Worm (Caenorhabditis elegans) whole organism, mixed stage, embryonic: ENCODE measurements around the gene bed-3.
A peak's percentile ranks its signal among the peaks of the same experiment; 100 is the strongest.

Source experiments
- bed-3 ChIP-seq: fragments of 200-800 bp; sonication (Bioruptor generic); optimal IDR thresholded peaks from 3 replicates; lab custom pipeline; 2018; ENCODE audit warnings: mild to moderate bottlenecking, missing genetic modification characterization, moderate library complexity, missing compliant biosample characterization
- blmp-1 ChIP-seq: fragments of 150-350 bp; optimal IDR thresholded peaks from 2 replicates; lab custom pipeline; 2014; ENCODE audit warnings: missing biosample characterization, missing genetic modification characterization
- ceh-39 ChIP-seq: fragments of 150-350 bp; optimal IDR thresholded peaks from 2 replicates; lab custom pipeline; 2014; ENCODE audit warnings: missing biosample characterization, missing genetic modification characterization
- ceh-43 ChIP-seq: fragments of 200-800 bp; sonication (Bioruptor generic); optimal IDR thresholded peaks from 2 replicates; lab custom pipeline; 2018; ENCODE audit warnings: mild to moderate bottlenecking, missing genetic modification characterization, moderate library complexity, missing compliant biosample characterization
- ces-1 ChIP-seq: fragments of 150-350 bp; optimal IDR thresholded peaks from 2 replicates; lab custom pipeline; 2014; ENCODE audit warnings: missing biosample characterization, missing genetic modification reagents, missing genetic modification characterization
- elt-1 ChIP-seq: sonication (generic microtip); optimal IDR thresholded peaks from 2 replicates; lab custom pipeline; 2017; ENCODE audit warnings: missing genetic modification characterization, mild to moderate bottlenecking, missing compliant biosample characterization, antibody characterized with exemption, moderate library complexity, borderline replicate concordance; ENCODE audit not compliant: insufficient read depth
- elt-3 ChIP-seq: fragments of 150-350 bp; optimal IDR thresholded peaks from 2 replicates; lab custom pipeline; 2014; ENCODE audit warnings: missing biosample characterization, missing genetic modification characterization
- flh-1 ChIP-seq: fragments of 200-800 bp; sonication (Bioruptor generic); optimal IDR thresholded peaks from 2 replicates; lab custom pipeline; 2018; ENCODE audit warnings: mild to moderate bottlenecking, missing genetic modification characterization, moderate library complexity, missing compliant biosample characterization
- ham-2 ChIP-seq: fragments of 200-800 bp; sonication (Bioruptor generic); optimal IDR thresholded peaks from 2 replicates; lab custom pipeline; 2018; ENCODE audit warnings: mild to moderate bottlenecking, missing genetic modification characterization, missing compliant biosample characterization
- hlh-1 ChIP-seq: fragments of 150-350 bp; optimal IDR thresholded peaks from 2 replicates; lab custom pipeline; 2014; ENCODE audit warnings: missing biosample characterization, missing genetic modification reagents, missing genetic modification characterization
- lin-13 ChIP-seq: fragments of 150-350 bp; optimal IDR thresholded peaks from 2 replicates; lab custom pipeline; 2014; ENCODE audit warnings: missing biosample characterization, missing genetic modification characterization
- lin-32 ChIP-seq: fragments of 200-800 bp; sonication (Bioruptor generic); optimal IDR thresholded peaks from 2 replicates; lab custom pipeline; 2018; ENCODE audit warnings: mild to moderate bottlenecking, missing genetic modification characterization, missing compliant biosample characterization
- lsy-2 ChIP-seq: fragments of 150-350 bp; optimal IDR thresholded peaks from 2 replicates; lab custom pipeline; 2014; ENCODE audit warnings: missing biosample characterization, missing genetic modification characterization
- mep-1 ChIP-seq: fragments of 150-350 bp; optimal IDR thresholded peaks from 2 replicates; lab custom pipeline; 2017; ENCODE audit warnings: missing biosample characterization, missing genetic modification reagents, missing genetic modification characterization, inconsistent platforms
- mls-2 ChIP-seq: sonication (generic microtip); optimal IDR thresholded peaks from 2 replicates; lab custom pipeline; 2016; ENCODE audit warnings: mild to moderate bottlenecking, missing genetic modification characterization, moderate library complexity, missing compliant biosample characterization
- nhr-2 ChIP-seq: fragments of 150-350 bp; optimal IDR thresholded peaks from 2 replicates; lab custom pipeline; 2014; ENCODE audit warnings: missing biosample characterization, missing genetic modification characterization
- nhr-237 ChIP-seq: fragments of 150-350 bp; optimal IDR thresholded peaks from 2 replicates; lab custom pipeline; 2014; ENCODE audit warnings: missing biosample characterization, missing genetic modification characterization
- nhr-28 ChIP-seq: fragments of 150-350 bp; optimal IDR thresholded peaks from 2 replicates; lab custom pipeline; 2014; ENCODE audit warnings: missing biosample characterization, missing genetic modification characterization
- nhr-76 ChIP-seq: sonication (generic microtip); optimal IDR thresholded peaks from 2 replicates; lab custom pipeline; 2017; ENCODE audit warnings: missing biosample characterization, missing genetic modification characterization
- pha-4 ChIP-seq: fragments of 150-350 bp; optimal IDR thresholded peaks from 2 replicates; lab custom pipeline; 2018; ENCODE audit warnings: missing biosample characterization, missing genetic modification reagents, missing genetic modification characterization
- sem-2 ChIP-seq: fragments of 200-800 bp; sonication (Bioruptor generic); optimal IDR thresholded peaks from 2 replicates; lab custom pipeline; 2018; ENCODE audit warnings: mild to moderate bottlenecking, missing genetic modification characterization, missing compliant biosample characterization
- snpc-4 ChIP-seq: fragments of 150-350 bp; optimal IDR thresholded peaks from 2 replicates; lab custom pipeline; 2014; ENCODE audit warnings: missing biosample characterization, missing genetic modification characterization
- sptf-1 ChIP-seq: sonication (generic microtip); optimal IDR thresholded peaks from 2 replicates; lab custom pipeline; 2017; ENCODE audit warnings: mild to moderate bottlenecking, missing genetic modification characterization, moderate library complexity, missing compliant biosample characterization
- tbx-8 ChIP-seq: fragments of 200-800 bp; sonication (Bioruptor generic); optimal IDR thresholded peaks from 2 replicates; lab custom pipeline; 2018; ENCODE audit warnings: mild to moderate bottlenecking, missing genetic modification characterization, moderate library complexity, missing compliant biosample characterization
- unc-120 ChIP-seq: sonication (generic microtip); optimal IDR thresholded peaks from 2 replicates; lab custom pipeline; 2017; ENCODE audit warnings: missing genetic modification characterization, missing compliant biosample characterization; ENCODE audit not compliant: poor library complexity, severe bottlenecking
- unc-39 ChIP-seq: fragments of 150-350 bp; optimal IDR thresholded peaks from 2 replicates; lab custom pipeline; 2014; ENCODE audit warnings: missing biosample characterization, missing genetic modification characterization
- unc-62 ChIP-seq: fragments of 150-350 bp; optimal IDR thresholded peaks from 2 replicates; lab custom pipeline; 2014; ENCODE audit warnings: missing biosample characterization, missing genetic modification reagents, missing genetic modification characterization
- zip-8 ChIP-seq: fragments of 150-350 bp; optimal IDR thresholded peaks from 2 replicates; lab custom pipeline; 2014; ENCODE audit warnings: missing biosample characterization, missing genetic modification characterization

bed-3 gene

DNA sequence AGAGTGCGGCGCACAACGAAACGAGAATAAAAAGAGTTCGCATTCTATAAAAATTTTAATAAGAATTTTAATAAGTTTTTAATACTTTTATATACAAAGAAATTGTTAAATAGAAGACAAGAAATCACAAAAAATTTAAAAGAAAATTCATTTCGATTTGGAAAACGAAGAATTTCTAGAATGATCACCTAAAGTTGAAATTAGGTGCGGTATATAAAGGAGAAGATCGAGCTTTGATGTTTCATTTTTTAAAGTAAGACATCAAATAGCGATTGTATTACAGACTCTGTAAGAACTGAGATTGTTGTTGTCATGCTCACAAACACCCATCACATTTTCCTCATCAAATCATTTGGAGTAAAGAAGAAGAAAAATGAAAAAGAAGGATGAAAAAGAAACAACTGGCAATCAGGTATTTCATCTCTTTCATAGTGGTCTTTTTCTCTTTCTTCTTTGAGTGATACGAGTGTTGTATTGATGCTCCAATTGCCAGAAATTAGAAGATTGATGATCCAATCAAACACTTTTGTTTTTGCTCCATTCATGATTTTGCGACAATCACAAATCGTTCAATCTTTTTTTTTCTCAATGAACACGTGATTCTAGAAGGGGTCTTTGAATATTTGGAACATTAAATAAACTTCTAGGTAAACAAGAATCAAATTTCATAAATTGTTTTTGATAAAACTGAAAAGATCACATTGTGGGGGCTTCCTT, 12.0 kb downstream of the bed-3 start, which contains the start of gene dur-1:
dur-1 (minus strand) TSS at position 51 of the 717 bp plus-strand sequence.
- TF ChIP-seq unc-62 (GFP tag; lab: Kevin White, UChicago) (peak; percentile 75), unc-120 (tag; lab: Kevin White, UChicago) (peak; percentile 9), lin-13 (no peak)
- TF ChIP-seq, all 35 proteins: peak for 2

- TF ChIP-seq nhr-237 (peak; percentile 59), lsy-2 (tag; lab: Kevin White, UChicago) (peak; percentile 58), mep-1 (tag; lab: Kevin White, UChicago) (no peak)
Observed at ce11 chrIV:9932055-9932454, 15.7 kb downstream of the bed-3 start, which contains the start of the genes trmt-10A and F25H8.2. Gene trmt-10A, minus strand, starts transcription at chrIV:9932213. Gene F25H8.2, plus strand, starts transcription at chrIV:9932235.

ce11 chrIV:9933580-9933979, 17.3 kb downstream of the bed-3 start, which contains the start of gene spe-29:
Gene spe-29, plus strand, starts transcription at chrIV:9933880.
- TF ChIP-seq unc-120 (tag; lab: Kevin White, UChicago) (no peak), zip-8 (tag; lab: Kevin White, UChicago) (no peak), snpc-4 (tag; lab: Kevin White, UChicago) (no peak), ces-1 (GFP tag; lab: Kevin White, UChicago) (no peak), sem-2 (GFP tag; lab: Kevin White, UChicago) (no peak), ceh-43 (GFP tag; lab: Kevin White, UChicago) (no peak), mls-2 (tag; lab: Kevin White, UChicago) (no peak), pha-4 (tag; lab: Kevin White, UChicago) (no peak), lin-13 (no peak), bed-3 (no peak)

- TF ChIP-seq lin-32 (GFP tag; lab: Kevin White, UChicago) (no peak), nhr-237 (no peak), lsy-2 (tag; lab: Kevin White, UChicago) (no peak), elt-3 (no peak), elt-1 (tag; lab: Kevin White, UChicago) (no peak), sem-2 (GFP tag; lab: Kevin White, UChicago) (no peak), nhr-76 (tag; lab: Kevin White, UChicago) (no peak), unc-120 (tag; lab: Kevin White, UChicago) (no peak), sptf-1 (tag; lab: Kevin White, UChicago) (no peak), hlh-1 (tag; lab: Kevin White, UChicago) (no peak), lin-13 (no peak), mls-2 (tag; lab: Kevin White, UChicago) (no peak), nhr-2 (no peak), ceh-39 (tag; lab: Kevin White, UChicago) (no peak), bed-3 (no peak), unc-62 (GFP tag; lab: Kevin White, UChicago) (no peak), ceh-43 (GFP tag; lab: Kevin White, UChicago) (no peak), ham-2 (GFP tag; lab: Kevin White, UChicago) (no peak)
Observed at ce11 chrIV:9943214-9943613, 26.9 kb downstream of the bed-3 start.

DNA sequence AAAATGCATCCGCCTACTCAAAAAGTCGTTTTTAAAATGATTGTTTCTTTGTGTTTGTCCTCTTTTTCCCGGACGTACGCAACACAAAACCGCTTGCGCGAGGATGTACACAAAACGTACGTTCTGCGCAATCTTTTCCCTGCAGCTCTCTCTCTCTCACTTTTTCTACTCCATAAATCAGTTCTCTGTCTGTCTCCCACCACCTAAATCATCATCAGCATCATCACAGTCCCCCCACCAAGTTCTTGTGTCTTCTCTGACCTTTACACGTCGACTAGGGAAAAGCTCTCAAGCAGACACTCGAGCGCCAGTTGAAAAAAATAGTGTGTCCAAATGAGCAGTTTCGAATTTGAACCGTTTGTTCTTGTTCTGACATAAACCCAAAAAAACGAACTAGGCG, 28.0 kb downstream of the bed-3 start:
- TF ChIP-seq nhr-28 (tag; lab: Kevin White, UChicago) (no peak), unc-120 (tag; lab: Kevin White, UChicago) (no peak), ceh-39 (tag; lab: Kevin White, UChicago) (no peak), lsy-2 (tag; lab: Kevin White, UChicago) (no peak), snpc-4 (tag; lab: Kevin White, UChicago) (no peak), zip-8 (tag; lab: Kevin White, UChicago) (no peak), nhr-2 (no peak)

ce11 chrIV:9948035-9948434, 31.7 kb downstream of the bed-3 start:
- TF ChIP-seq unc-39 (tag; lab: Kevin White, UChicago) (no peak), blmp-1 (tag; lab: Kevin White, UChicago) (no peak), tbx-8 (GFP tag; lab: Kevin White, UChicago) (no peak), hlh-1 (tag; lab: Kevin White, UChicago) (peak; percentile 60), unc-120 (tag; lab: Kevin White, UChicago) (peak; percentile 10), flh-1 (GFP tag; lab: Kevin White, UChicago) (no peak)
